Worm (Caenorhabditis elegans) whole organism, L2 larva: ENCODE results near the gene Y76A2B.4.

Experiments
- Y55F3AM.14 ChIP-seq: fragments of 200-800 bp; sonication (Bioruptor generic); optimal IDR thresholded peaks from 2 replicates; lab custom pipeline; 2018; ENCODE audit warnings: mild to moderate bottlenecking, missing genetic modification characterization, missing compliant biosample characterization
- ceh-82 ChIP-seq: fragments of 150-350 bp; optimal IDR thresholded peaks from 2 replicates; lab custom pipeline; 2014; ENCODE audit warnings: missing biosample characterization, missing genetic modification characterization
- dmd-4 ChIP-seq: sonication (generic microtip); optimal IDR thresholded peaks from 2 replicates; lab custom pipeline; 2017; ENCODE audit warnings: missing biosample characterization, missing genetic modification characterization
- egl-27 ChIP-seq: sonication (generic microtip); optimal IDR thresholded peaks from 3 replicates; lab custom pipeline; 2017; ENCODE audit warnings: missing biosample characterization, missing genetic modification reagents, missing genetic modification characterization
- fos-1 ChIP-seq: fragments of 150-350 bp; optimal IDR thresholded peaks from 2 replicates; lab custom pipeline; 2014; ENCODE audit warnings: missing biosample characterization, missing genetic modification characterization
- lin-39 ChIP-seq: fragments of 150-350 bp; optimal IDR thresholded peaks from 2 replicates; lab custom pipeline; 2014; ENCODE audit warnings: missing biosample characterization, missing genetic modification reagents, missing genetic modification characterization
- mab-5 ChIP-seq: fragments of 150-350 bp; optimal IDR thresholded peaks from 2 replicates; lab custom pipeline; 2014; ENCODE audit warnings: missing biosample characterization, missing genetic modification characterization
- nhr-12 ChIP-seq: fragments of 150-350 bp; optimal IDR thresholded peaks from 2 replicates; lab custom pipeline; 2014; ENCODE audit warnings: missing biosample characterization, missing genetic modification characterization
- nhr-237 ChIP-seq: fragments of 150-350 bp; optimal IDR thresholded peaks from 2 replicates; lab custom pipeline; 2014; ENCODE audit warnings: missing biosample characterization, missing genetic modification characterization
- nhr-25 ChIP-seq: fragments of 150-350 bp; sonication (generic microtip); optimal IDR thresholded peaks from 3 replicates; lab custom pipeline; 2014; ENCODE audit warnings: missing biosample characterization, missing genetic modification characterization
- nhr-77 ChIP-seq: fragments of 150-350 bp; optimal IDR thresholded peaks from 2 replicates; lab custom pipeline; 2014; ENCODE audit warnings: missing biosample characterization, missing genetic modification characterization
- unc-39 ChIP-seq: fragments of 150-350 bp; optimal IDR thresholded peaks from 2 replicates; lab custom pipeline; 2014; ENCODE audit warnings: missing biosample characterization, missing genetic modification characterization
- zag-1 ChIP-seq: fragments of 150-350 bp; optimal IDR thresholded peaks from 2 replicates; lab custom pipeline; 2014; ENCODE audit warnings: missing biosample characterization, missing genetic modification characterization
- ztf-4 ChIP-seq: fragments of 150-350 bp; optimal IDR thresholded peaks from 2 replicates; lab custom pipeline; 2014; ENCODE audit warnings: missing biosample characterization, missing genetic modification characterization

- TF ChIP-seq ztf-4 (tag; lab: Kevin White, UChicago), result no peak
- TF ChIP-seq nhr-25, result no peak
- TF ChIP-seq nhr-237 (tag; lab: Kevin White, UChicago), result no peak
- no peak for TF ChIP-seq egl-27
- TF ChIP-seq fos-1 (tag; lab: Kevin White, UChicago), result no peak
- TF ChIP-seq Y55F3AM.14 (GFP tag; lab: Kevin White, UChicago), result no peak
- TF ChIP-seq unc-39 (tag; lab: Kevin White, UChicago), result no peak
- no peak for TF ChIP-seq lin-39 (tag; lab: Kevin White, UChicago)
- TF ChIP-seq nhr-12 (tag; lab: Kevin White, UChicago), result no peak
- TF ChIP-seq nhr-77, result no peak
- no peak for TF ChIP-seq dmd-4 (tag; lab: Kevin White, UChicago)
- TF ChIP-seq mab-5, result no peak
- no peak for TF ChIP-seq zag-1
- no peak for TF ChIP-seq ceh-82 (tag; lab: Kevin White, UChicago)
Observed at ce11 chrIII:13501599-13501998, 45.0 kb downstream of the Y76A2B.4 start, which contains the start of gene T28A8.5.
